Fruit fly (Drosophila melanogaster) whole organism, embryonic: ENCODE data around the gene CG14696.

ENCODE experiments used
- BEAF-32 ChIP-seq: fragments of 200-800 bp; sonication (Bioruptor generic); optimal IDR thresholded peaks from 3 replicates; lab custom pipeline; 2017; ENCODE audit warnings: missing biosample characterization, missing genetic modification characterization, mild to moderate bottlenecking, moderate library complexity, missing genetic modification reagents
- CG10209 ChIP-seq: fragments of 200-800 bp; sonication (Bioruptor generic); optimal IDR thresholded peaks from 3 replicates; lab custom pipeline; 2017; ENCODE audit warnings: missing biosample characterization, mild to moderate bottlenecking, missing genetic modification characterization, missing genetic modification reagents
- CG10267 ChIP-seq: fragments of 200-800 bp; sonication (Bioruptor generic); optimal IDR thresholded peaks from 2 replicates; lab custom pipeline; 2018; ENCODE audit warnings: missing biosample characterization, mild to moderate bottlenecking, missing genetic modification characterization, moderate library complexity
- CG10431 ChIP-seq: fragments of 200-800 bp; sonication (Bioruptor generic); optimal IDR thresholded peaks from 3 replicates; lab custom pipeline; 2018; ENCODE audit warnings: missing biosample characterization, mild to moderate bottlenecking, missing genetic modification characterization
- CG12071 ChIP-seq: fragments of 200-800 bp; sonication (Bioruptor generic); optimal IDR thresholded peaks from 3 replicates; lab custom pipeline; 2018; ENCODE audit warnings: missing biosample characterization, mild to moderate bottlenecking, missing genetic modification characterization
- CG12391 ChIP-seq: fragments of 200-800 bp; sonication (Bioruptor generic); optimal IDR thresholded peaks from 3 replicates; lab custom pipeline; 2018; ENCODE audit warnings: missing biosample characterization, mild to moderate bottlenecking, missing genetic modification characterization, moderate library complexity
- CG12769 ChIP-seq: fragments of 200-800 bp; sonication (Bioruptor generic); optimal IDR thresholded peaks from 2 replicates; lab custom pipeline; 2019; ENCODE audit warnings: missing biosample characterization, mild to moderate bottlenecking, missing genetic modification characterization, moderate library complexity
- CG12942 ChIP-seq: fragments of 200-800 bp; sonication (Bioruptor generic); optimal IDR thresholded peaks from 3 replicates; lab custom pipeline; 2016; ENCODE audit warnings: missing biosample characterization, missing genetic modification characterization
- CG16813 ChIP-seq: fragments of 200-800 bp; sonication (Bioruptor generic); IDR thresholded peaks from 3 replicates; pipeline ENCODE4 v1.3.6; 2022; ENCODE audit warnings: missing biosample characterization, missing genetic modification characterization; ENCODE audit not compliant: partially characterized antibody
- CG16863 ChIP-seq: fragments of 200-800 bp; sonication (Bioruptor generic); optimal IDR thresholded peaks from 3 replicates; lab custom pipeline; 2016; ENCODE audit warnings: missing biosample characterization, missing genetic modification characterization
- CG17612 ChIP-seq: fragments of 200-800 bp; sonication (Bioruptor generic); IDR thresholded peaks from 2 replicates; pipeline ENCODE4 v1.3.6; 2022; ENCODE audit warnings: missing biosample characterization, missing genetic modification characterization
- CG1792 ChIP-seq: fragments of 200-800 bp; sonication (Bioruptor generic); optimal IDR thresholded peaks from 2 replicates; lab custom pipeline; 2016; ENCODE audit warnings: missing biosample characterization, missing genetic modification characterization
- CG2202 ChIP-seq: fragments of 200-800 bp; sonication (Bioruptor generic); optimal IDR thresholded peaks from 2 replicates; lab custom pipeline; 2018; ENCODE audit warnings: missing biosample characterization, mild to moderate bottlenecking, missing genetic modification characterization
- CG2678 ChIP-seq: fragments of 200-800 bp; sonication (Bioruptor generic); optimal IDR thresholded peaks from 3 replicates; lab custom pipeline; 2019; ENCODE audit warnings: missing biosample characterization, mild to moderate bottlenecking, missing genetic modification characterization, moderate library complexity
- CG33557 ChIP-seq: fragments of 200-800 bp; sonication (Bioruptor generic); optimal IDR thresholded peaks from 2 replicates; lab custom pipeline; 2019; ENCODE audit warnings: missing biosample characterization, mild to moderate bottlenecking, missing genetic modification characterization, moderate library complexity
- CG3407 ChIP-seq: fragments of 200-800 bp; sonication (Bioruptor generic); optimal IDR thresholded peaks from 2 replicates; lab custom pipeline; 2018; ENCODE audit warnings: missing biosample characterization, mild to moderate bottlenecking, missing genetic modification characterization
- CG34224 ChIP-seq: fragments of 200-800 bp; sonication (Bioruptor generic); IDR thresholded peaks from 3 replicates; pipeline ENCODE4 v1.3.6; 2022; ENCODE audit warnings: missing biosample characterization, missing genetic modification characterization; ENCODE audit not compliant: partially characterized antibody
- CG3726 ChIP-seq: fragments of 200-800 bp; sonication (Bioruptor generic); IDR thresholded peaks from 3 replicates; pipeline ENCODE4, ENCODE4 v1.3.6; 2022; ENCODE audit warnings: missing biosample characterization, missing genetic modification characterization
- CG4854 ChIP-seq: fragments of 200-800 bp; sonication (Bioruptor generic); optimal IDR thresholded peaks from 2 replicates; lab custom pipeline; 2016; ENCODE audit warnings: missing biosample characterization, missing genetic modification characterization, inconsistent platforms
- CG6654 ChIP-seq: fragments of 200-800 bp; sonication (Bioruptor generic); optimal IDR thresholded peaks from 2 replicates; lab custom pipeline; 2017; ENCODE audit warnings: missing biosample characterization, mild to moderate bottlenecking, missing genetic modification characterization
- CG6683 ChIP-seq: fragments of 200-800 bp; sonication (Bioruptor generic); optimal IDR thresholded peaks from 2 replicates; lab custom pipeline; 2017; ENCODE audit warnings: missing biosample characterization, mild to moderate bottlenecking, missing genetic modification characterization, missing genetic modification reagents
- Camta ChIP-seq: fragments of 200-800 bp; sonication (Bioruptor generic); optimal IDR thresholded peaks from 2 replicates; lab custom pipeline; 2016; ENCODE audit warnings: missing biosample characterization, missing genetic modification characterization
- Dad ChIP-seq: fragments of 200-800 bp; sonication (Bioruptor generic); optimal IDR thresholded peaks from 3 replicates; lab custom pipeline; 2016; ENCODE audit warnings: missing biosample characterization, missing genetic modification characterization
- Dll ChIP-seq: fragments of 200-800 bp; sonication (Bioruptor generic); IDR thresholded peaks from 4 replicates; pipeline ENCODE4 v1.3.6; 2022; ENCODE audit warnings: missing biosample characterization, missing genetic modification characterization; ENCODE audit not compliant: partially characterized antibody
- Eip74EF ChIP-seq, 2 experiments: fragments of 200-800 bp in 1 of 2; fragments of >200 bp in 1 of 2; sonication (Bioruptor generic) in 1 of 2; optimal IDR thresholded peaks; 2 replicates each; lab custom pipeline; 2017 to 2019; ENCODE audit warnings: missing biosample characterization in 2 of 2, missing genetic modification characterization in 2 of 2, mild to moderate bottlenecking in 1 of 2, moderate library complexity in 1 of 2
- H2.0 ChIP-seq: fragments of 200-800 bp; sonication (Bioruptor generic); IDR thresholded peaks from 2 replicates; pipeline ENCODE4 v1.3.6; 2022; ENCODE audit warnings: missing biosample characterization, missing genetic modification characterization
- HHEX ChIP-seq: fragments of 200-800 bp; sonication (Bioruptor generic); optimal IDR thresholded peaks from 3 replicates; lab custom pipeline; 2017; ENCODE audit warnings: missing biosample characterization, mild to moderate bottlenecking, missing genetic modification characterization, missing genetic modification reagents
- Hmr ChIP-seq: fragments of 200-800 bp; sonication (Bioruptor generic); optimal IDR thresholded peaks from 3 replicates; lab custom pipeline; 2017; ENCODE audit warnings: mild to moderate bottlenecking, missing biosample characterization, missing genetic modification reagents, missing genetic modification characterization
- Hr51 ChIP-seq, 2 experiments: fragments of 200-800 bp; sonication (Bioruptor generic); optimal IDR thresholded peaks; 2 replicates in 1 of 2; 3 replicates in 1 of 2; lab custom pipeline; 2016 to 2018; ENCODE audit warnings: missing biosample characterization in 2 of 2, missing genetic modification characterization in 2 of 2, mild to moderate bottlenecking in 1 of 2, moderate library complexity in 1 of 2
- Oli ChIP-seq: fragments of 200-800 bp; sonication (Bioruptor generic); optimal IDR thresholded peaks from 2 replicates; lab custom pipeline; 2018; ENCODE audit warnings: missing biosample characterization, mild to moderate bottlenecking, missing genetic modification characterization, moderate library complexity
- Rx ChIP-seq: fragments of 200-800 bp; sonication (Bioruptor generic); IDR thresholded peaks from 2 replicates; pipeline ENCODE4 v1.3.6; 2022; ENCODE audit warnings: missing biosample characterization, missing genetic modification characterization
- Six4 ChIP-seq: fragments of 200-800 bp; sonication (Bioruptor generic); optimal IDR thresholded peaks from 2 replicates; lab custom pipeline; 2016; ENCODE audit warnings: missing biosample characterization, missing genetic modification characterization
- al ChIP-seq: fragments of 200-800 bp; sonication (Bioruptor generic); IDR thresholded peaks from 2 replicates; pipeline ENCODE4 v1.3.6; 2022; ENCODE audit warnings: missing biosample characterization, missing genetic modification characterization
- bowl ChIP-seq: fragments of 200-800 bp; sonication (Bioruptor generic); IDR thresholded peaks from 2 replicates; pipeline ENCODE4 v1.3.6; 2022; ENCODE audit warnings: missing biosample characterization, missing genetic modification characterization
- chn ChIP-seq: fragments of 200-800 bp; sonication (Bioruptor generic); optimal IDR thresholded peaks from 2 replicates; lab custom pipeline; 2016; ENCODE audit warnings: missing biosample characterization, missing genetic modification characterization
- fru ChIP-seq: fragments of >200 bp; optimal IDR thresholded peaks from 2 replicates; lab custom pipeline; 2017
- ftz-f1 ChIP-seq: fragments of 200-800 bp; sonication (Bioruptor generic); optimal IDR thresholded peaks from 2 replicates; lab custom pipeline; 2016; ENCODE audit warnings: missing biosample characterization, missing genetic modification characterization
- inv ChIP-seq: fragments of 200-800 bp; sonication (Bioruptor generic); IDR thresholded peaks from 2 replicates; pipeline ENCODE4 v1.3.6; 2022; ENCODE audit warnings: missing biosample characterization, missing genetic modification characterization; ENCODE audit not compliant: partially characterized antibody
- knrl ChIP-seq: fragments of 200-800 bp; sonication (Bioruptor generic); IDR thresholded peaks from 3 replicates; pipeline ENCODE4 v1.3.6; 2022; ENCODE audit warnings: missing biosample characterization, missing genetic modification characterization; ENCODE audit not compliant: partially characterized antibody
- nerfin-1 ChIP-seq: fragments of 200-800 bp; sonication (Bioruptor generic); optimal IDR thresholded peaks from 3 replicates; lab custom pipeline; 2019; ENCODE audit warnings: missing biosample characterization, mild to moderate bottlenecking, missing genetic modification characterization, moderate library complexity
- onecut ChIP-seq: fragments of 200-800 bp; sonication (Bioruptor generic); IDR thresholded peaks from 2 replicates; pipeline ENCODE4 v1.3.6; 2022; ENCODE audit warnings: missing biosample characterization, missing genetic modification characterization
- pho ChIP-seq: fragments of 200-800 bp; sonication (Bioruptor generic); optimal IDR thresholded peaks from 2 replicates; lab custom pipeline; 2016; ENCODE audit warnings: missing biosample characterization, missing genetic modification characterization
- slou ChIP-seq: fragments of 200-800 bp; sonication (Bioruptor generic); optimal IDR thresholded peaks from 3 replicates; lab custom pipeline; 2016; ENCODE audit warnings: missing biosample characterization, missing genetic modification characterization
- slp2 ChIP-seq: fragments of 200-800 bp; sonication (Bioruptor generic); optimal IDR thresholded peaks from 2 replicates; lab custom pipeline; 2016; ENCODE audit warnings: missing biosample characterization, missing genetic modification characterization
- sqz ChIP-seq: fragments of 200-800 bp; sonication (Bioruptor generic); optimal IDR thresholded peaks from 3 replicates; lab custom pipeline; 2018; ENCODE audit warnings: missing biosample characterization, mild to moderate bottlenecking, missing genetic modification characterization
- tgo ChIP-seq: fragments of 200-800 bp; sonication (Bioruptor generic); IDR thresholded peaks from 3 replicates; pipeline ENCODE4 v1.3.6; 2022; ENCODE audit warnings: missing biosample characterization, missing genetic modification characterization
- tll ChIP-seq, 2 experiments: fragments of 200-800 bp in 1 of 2; fragments of >200 bp in 1 of 2; sonication (Bioruptor generic) in 1 of 2; optimal IDR thresholded peaks; 2 replicates each; lab custom pipeline; 2017 to 2019; ENCODE audit warnings: missing biosample characterization in 2 of 2, missing genetic modification characterization in 2 of 2, mild to moderate bottlenecking in 1 of 2, moderate library complexity in 1 of 2
- trem ChIP-seq: fragments of 200-800 bp; optimal IDR thresholded peaks from 3 replicates; lab custom pipeline; 2019; ENCODE audit warnings: missing biosample characterization, mild to moderate bottlenecking, missing genetic modification characterization, moderate library complexity
- tup ChIP-seq: fragments of 200-800 bp; sonication (Bioruptor generic); optimal IDR thresholded peaks from 2 replicates; lab custom pipeline; 2016; ENCODE audit warnings: missing biosample characterization, mild to moderate bottlenecking, missing genetic modification characterization, moderate library complexity

Gene CG14696

DNA sequence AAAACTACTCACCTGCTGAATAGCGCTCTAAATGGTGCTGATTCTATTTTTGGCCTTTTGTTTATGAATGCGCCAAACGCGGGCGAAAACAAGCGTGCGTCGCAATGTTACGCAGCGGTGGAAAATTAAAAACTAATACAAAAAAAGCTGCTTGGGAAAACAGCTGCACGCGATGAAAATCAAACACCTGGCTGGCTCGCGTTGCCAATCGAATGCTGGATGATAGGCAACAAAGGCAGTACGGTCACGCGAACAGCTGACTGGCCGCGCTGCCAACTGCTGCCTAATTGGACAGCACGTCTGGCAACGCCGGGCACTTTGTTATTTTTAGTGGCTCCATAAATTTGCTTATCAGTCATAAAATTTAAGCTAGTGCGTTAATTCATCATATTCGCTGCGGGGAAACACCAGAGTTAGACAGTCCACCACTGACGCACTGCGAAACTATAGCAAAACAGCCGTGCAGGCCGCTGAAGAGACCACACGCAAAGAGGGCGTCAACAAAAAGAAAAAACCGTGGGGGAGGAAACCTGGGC, 16.3 kb downstream of the CG14696 start, which contains the start of the genes SelR and Tsp86D (continued):
- TF ChIP-seq CG17612 = no peak
- TF ChIP-seq sqz (GFP tag; lab: Kevin White, UChicago) = peak; percentile 80
- peak; percentile 67 for TF ChIP-seq Hmr
- TF ChIP-seq CG10431 = peak; percentile 25
- peak; percentile 53 for TF ChIP-seq CG16813 (GFP tag; lab: Robert Waterston, UW)
- TF ChIP-seq BEAF-32 = peak; percentile 75
- no peak for TF ChIP-seq CG6654 (GFP tag; lab: Kevin White, UChicago)
- TF ChIP-seq CG12769 (tag; lab: Kevin White, UChicago) = peak; percentile 15
- TF ChIP-seq CG1792 (GFP tag; lab: Kevin White, UChicago) = no peak
- TF ChIP-seq chn (GFP tag; lab: Kevin White, UChicago) = no peak
- TF ChIP-seq HHEX (GFP tag; lab: Kevin White, UChicago) = peak; percentile 17
- peak; percentile 99 for TF ChIP-seq CG4854 (GFP tag; lab: Kevin White, UChicago)
- TF ChIP-seq slou = no peak
- TF ChIP-seq CG2202 (tag; lab: Kevin White, UChicago) = no peak
- peak; percentile 45; the same call in 1 of the 2 replicates for TF ChIP-seq inv (GFP tag; lab: Robert Waterston, UW)
- no peak for TF ChIP-seq slp2 (GFP tag; lab: Kevin White, UChicago)
- TF ChIP-seq CG34224 (GFP tag; lab: Robert Waterston, UW) = peak; percentile 73; the same call in 2 of the 3 replicates
- TF ChIP-seq knrl = peak; percentile 60
- TF ChIP-seq tup (GFP tag; lab: Kevin White, UChicago) = no peak
- no peak for TF ChIP-seq bowl (GFP tag; lab: Robert Waterston, UW)
- TF ChIP-seq Hr51 (GFP tag; optimal IDR thresholded peaks at IDR 0.05; lab: Kevin White, UChicago) = peak in 1 of 2 experiments; percentile 32
- no peak for TF ChIP-seq Dad
- peak; percentile 57 for TF ChIP-seq CG10267
- no peak for TF ChIP-seq CG16863 (GFP tag; lab: Kevin White, UChicago)
- no peak for TF ChIP-seq al (GFP tag; lab: Robert Waterston, UW)
- peak; percentile 87 for TF ChIP-seq ftz-f1
- TF ChIP-seq Six4 (GFP tag; lab: Kevin White, UChicago) = no peak
- no peak for TF ChIP-seq CG33557
- TF ChIP-seq Camta (GFP tag; lab: Kevin White, UChicago) = no peak
- no peak for TF ChIP-seq CG12942 (GFP tag; lab: Kevin White, UChicago)
- no peak for TF ChIP-seq tgo (GFP tag; lab: Robert Waterston, UW)
- no peak; the same call in 1 of the 2 replicates for TF ChIP-seq onecut (GFP tag; lab: Robert Waterston, UW)
- peak; percentile 75 for TF ChIP-seq Dll
- no peak for TF ChIP-seq CG6683 (GFP tag; lab: Kevin White, UChicago)
- TF ChIP-seq Oli = no peak
- no peak for TF ChIP-seq fru (lab: Kevin White, UChicago)
- peak in 1 of 2 experiments; percentile 46 for TF ChIP-seq Eip74EF (GFP tag; optimal IDR thresholded peaks at IDR 0.05; lab: Kevin White, UChicago)
- peak; percentile 33 for TF ChIP-seq CG12391
- peak; percentile 47 for TF ChIP-seq CG12071 (GFP tag; lab: Kevin White, UChicago)
- no peak for TF ChIP-seq CG10209 (GFP tag; lab: Kevin White, UChicago)
- TF ChIP-seq nerfin-1 (tag; lab: Kevin White, UChicago) = peak; percentile 79
- peak; percentile 22 for TF ChIP-seq pho (GFP tag; lab: Kevin White, UChicago)
- no peak; the same call in 1 of the 2 replicates for TF ChIP-seq Rx (GFP tag; lab: Robert Waterston, UW)
- peak in 1 of 2 experiments; percentile 8 for TF ChIP-seq tll (GFP tag; optimal IDR thresholded peaks at IDR 0.05; lab: Kevin White, UChicago)
- TF ChIP-seq H2.0 (GFP tag; lab: Robert Waterston, UW) = no peak
- TF ChIP-seq CG3407 (GFP tag; lab: Kevin White, UChicago) = no peak
- peak; percentile 43 for TF ChIP-seq CG2678 (tag; lab: Kevin White, UChicago)
- TF ChIP-seq trem (tag; lab: Kevin White, UChicago) = peak; percentile 99
- TF ChIP-seq CG3726 = no peak
